Worm (Caenorhabditis elegans) whole organism, mixed stage, embryonic: ENCODE results near the gene xpb-1.

ENCODE experiments used
- bed-3 ChIP-seq: fragments of 200-800 bp; sonication (Bioruptor generic); optimal IDR thresholded peaks from 3 replicates; lab custom pipeline; 2018; ENCODE audit warnings: mild to moderate bottlenecking, missing genetic modification characterization, moderate library complexity, missing compliant biosample characterization
- blmp-1 ChIP-seq: fragments of 150-350 bp; optimal IDR thresholded peaks from 2 replicates; lab custom pipeline; 2014; ENCODE audit warnings: missing biosample characterization, missing genetic modification characterization
- ceh-39 ChIP-seq: fragments of 150-350 bp; optimal IDR thresholded peaks from 2 replicates; lab custom pipeline; 2014; ENCODE audit warnings: missing biosample characterization, missing genetic modification characterization
- ceh-43 ChIP-seq: fragments of 200-800 bp; sonication (Bioruptor generic); optimal IDR thresholded peaks from 2 replicates; lab custom pipeline; 2018; ENCODE audit warnings: mild to moderate bottlenecking, missing genetic modification characterization, moderate library complexity, missing compliant biosample characterization
- ceh-83 ChIP-seq: fragments of 200-800 bp; sonication (Bioruptor generic); optimal IDR thresholded peaks from 2 replicates; lab custom pipeline; 2018; ENCODE audit warnings: mild to moderate bottlenecking, missing genetic modification characterization, missing compliant biosample characterization
- ces-1 ChIP-seq: fragments of 150-350 bp; optimal IDR thresholded peaks from 2 replicates; lab custom pipeline; 2014; ENCODE audit warnings: missing biosample characterization, missing genetic modification reagents, missing genetic modification characterization
- cnd-1 ChIP-seq: fragments of 200-800 bp; sonication (Bioruptor generic); optimal IDR thresholded peaks from 2 replicates; lab custom pipeline; 2018; ENCODE audit warnings: mild to moderate bottlenecking, missing genetic modification characterization, missing compliant biosample characterization
- drap-1 ChIP-seq: fragments of 200-800 bp; sonication (Bioruptor generic); optimal IDR thresholded peaks from 3 replicates; lab custom pipeline; 2018; ENCODE audit warnings: mild to moderate bottlenecking, missing genetic modification characterization, missing compliant biosample characterization
- elt-1 ChIP-seq: sonication (generic microtip); optimal IDR thresholded peaks from 2 replicates; lab custom pipeline; 2017; ENCODE audit warnings: missing genetic modification characterization, mild to moderate bottlenecking, missing compliant biosample characterization, antibody characterized with exemption, moderate library complexity, borderline replicate concordance; ENCODE audit not compliant: insufficient read depth
- elt-3 ChIP-seq: fragments of 150-350 bp; optimal IDR thresholded peaks from 2 replicates; lab custom pipeline; 2014; ENCODE audit warnings: missing biosample characterization, missing genetic modification characterization
- flh-1 ChIP-seq: fragments of 200-800 bp; sonication (Bioruptor generic); optimal IDR thresholded peaks from 2 replicates; lab custom pipeline; 2018; ENCODE audit warnings: mild to moderate bottlenecking, missing genetic modification characterization, moderate library complexity, missing compliant biosample characterization
- ham-2 ChIP-seq: fragments of 200-800 bp; sonication (Bioruptor generic); optimal IDR thresholded peaks from 2 replicates; lab custom pipeline; 2018; ENCODE audit warnings: mild to moderate bottlenecking, missing genetic modification characterization, missing compliant biosample characterization
- hlh-1 ChIP-seq: fragments of 150-350 bp; optimal IDR thresholded peaks from 2 replicates; lab custom pipeline; 2014; ENCODE audit warnings: missing biosample characterization, missing genetic modification reagents, missing genetic modification characterization
- lin-13 ChIP-seq: fragments of 150-350 bp; optimal IDR thresholded peaks from 2 replicates; lab custom pipeline; 2014; ENCODE audit warnings: missing biosample characterization, missing genetic modification characterization
- lsy-2 ChIP-seq: fragments of 150-350 bp; optimal IDR thresholded peaks from 2 replicates; lab custom pipeline; 2014; ENCODE audit warnings: missing biosample characterization, missing genetic modification characterization
- mab-5 ChIP-seq: fragments of 150-350 bp; optimal IDR thresholded peaks from 2 replicates; lab custom pipeline; 2014; ENCODE audit warnings: missing biosample characterization, missing genetic modification characterization
- mep-1 ChIP-seq: fragments of 150-350 bp; optimal IDR thresholded peaks from 2 replicates; lab custom pipeline; 2017; ENCODE audit warnings: missing biosample characterization, missing genetic modification reagents, missing genetic modification characterization, inconsistent platforms
- mls-2 ChIP-seq: sonication (generic microtip); optimal IDR thresholded peaks from 2 replicates; lab custom pipeline; 2016; ENCODE audit warnings: mild to moderate bottlenecking, missing genetic modification characterization, moderate library complexity, missing compliant biosample characterization
- nhr-12 ChIP-seq: fragments of 150-350 bp; optimal IDR thresholded peaks from 2 replicates; lab custom pipeline; 2014; ENCODE audit warnings: missing biosample characterization, missing genetic modification characterization
- nhr-2 ChIP-seq: fragments of 150-350 bp; optimal IDR thresholded peaks from 2 replicates; lab custom pipeline; 2014; ENCODE audit warnings: missing biosample characterization, missing genetic modification characterization
- nhr-237 ChIP-seq: fragments of 150-350 bp; optimal IDR thresholded peaks from 2 replicates; lab custom pipeline; 2014; ENCODE audit warnings: missing biosample characterization, missing genetic modification characterization
- nhr-28 ChIP-seq: fragments of 150-350 bp; optimal IDR thresholded peaks from 2 replicates; lab custom pipeline; 2014; ENCODE audit warnings: missing biosample characterization, missing genetic modification characterization
- nhr-76 ChIP-seq: sonication (generic microtip); optimal IDR thresholded peaks from 2 replicates; lab custom pipeline; 2017; ENCODE audit warnings: missing biosample characterization, missing genetic modification characterization
- pha-4 ChIP-seq: fragments of 150-350 bp; optimal IDR thresholded peaks from 2 replicates; lab custom pipeline; 2018; ENCODE audit warnings: missing biosample characterization, missing genetic modification reagents, missing genetic modification characterization
- sem-2 ChIP-seq: fragments of 200-800 bp; sonication (Bioruptor generic); optimal IDR thresholded peaks from 2 replicates; lab custom pipeline; 2018; ENCODE audit warnings: mild to moderate bottlenecking, missing genetic modification characterization, missing compliant biosample characterization
- snpc-4 ChIP-seq: fragments of 150-350 bp; optimal IDR thresholded peaks from 2 replicates; lab custom pipeline; 2014; ENCODE audit warnings: missing biosample characterization, missing genetic modification characterization
- sptf-1 ChIP-seq: sonication (generic microtip); optimal IDR thresholded peaks from 2 replicates; lab custom pipeline; 2017; ENCODE audit warnings: mild to moderate bottlenecking, missing genetic modification characterization, moderate library complexity, missing compliant biosample characterization
- tbx-8 ChIP-seq: fragments of 200-800 bp; sonication (Bioruptor generic); optimal IDR thresholded peaks from 2 replicates; lab custom pipeline; 2018; ENCODE audit warnings: mild to moderate bottlenecking, missing genetic modification characterization, moderate library complexity, missing compliant biosample characterization
- unc-120 ChIP-seq: sonication (generic microtip); optimal IDR thresholded peaks from 2 replicates; lab custom pipeline; 2017; ENCODE audit warnings: missing genetic modification characterization, missing compliant biosample characterization; ENCODE audit not compliant: poor library complexity, severe bottlenecking
- unc-39 ChIP-seq: fragments of 150-350 bp; optimal IDR thresholded peaks from 2 replicates; lab custom pipeline; 2014; ENCODE audit warnings: missing biosample characterization, missing genetic modification characterization
- unc-62 ChIP-seq: fragments of 150-350 bp; optimal IDR thresholded peaks from 2 replicates; lab custom pipeline; 2014; ENCODE audit warnings: missing biosample characterization, missing genetic modification reagents, missing genetic modification characterization
- zip-8 ChIP-seq: fragments of 150-350 bp; optimal IDR thresholded peaks from 2 replicates; lab custom pipeline; 2014; ENCODE audit warnings: missing biosample characterization, missing genetic modification characterization
- ztf-11 ChIP-seq: fragments of 150-350 bp; optimal IDR thresholded peaks from 2 replicates; lab custom pipeline; 2014; ENCODE audit warnings: missing biosample characterization, missing genetic modification characterization

Gene xpb-1

ce11 chrIII:11487245-11487644 lies 39.2 kb upstream of the xpb-1 start, which contains the start of gene popl-5:
TSS of gene popl-5 (minus strand) at chrIII:11487345.
- TF ChIP-seq zip-8 (tag; lab: Kevin White, UChicago) (no peak), ztf-11 (tag; lab: Kevin White, UChicago) (no peak), ceh-39 (tag; lab: Kevin White, UChicago) (no peak), pha-4 (no peak), tbx-8 (no peak), elt-1 (tag; lab: Kevin White, UChicago) (no peak), ceh-83 (GFP tag; lab: Kevin White, UChicago) (no peak), elt-3 (no peak), unc-120 (tag; lab: Kevin White, UChicago) (no peak), cnd-1 (tag; lab: Kevin White, UChicago) (no peak), nhr-76 (tag; lab: Kevin White, UChicago) (no peak), lsy-2 (tag; lab: Kevin White, UChicago) (no peak), hlh-1 (no peak)

- TF ChIP-seq sem-2 (no peak), unc-62 (GFP tag; lab: Kevin White, UChicago) (no peak), ceh-83 (GFP tag; lab: Kevin White, UChicago) (no peak), ztf-11 (tag; lab: Kevin White, UChicago) (no peak), lsy-2 (tag; lab: Kevin White, UChicago) (no peak), cnd-1 (tag; lab: Kevin White, UChicago) (no peak), mls-2 (tag; lab: Kevin White, UChicago) (no peak), mep-1 (tag; lab: Kevin White, UChicago) (no peak), elt-3 (no peak)
- TF ChIP-seq, all 35 proteins: peak for 0
Measured at ce11 chrIII:11488662-11489349, 37.7 kb upstream of the xpb-1 start.

ce11 chrIII:11489601-11490000 lies 36.9 kb upstream of the xpb-1 start:
- TF ChIP-seq mep-1 (tag; lab: Kevin White, UChicago) (no peak), nhr-28 (tag; lab: Kevin White, UChicago) (no peak), drap-1 (GFP tag; lab: Kevin White, UChicago) (no peak), hlh-1 (no peak), ceh-39 (tag; lab: Kevin White, UChicago) (no peak), elt-3 (no peak), ztf-11 (tag; lab: Kevin White, UChicago) (no peak), unc-39 (tag; lab: Kevin White, UChicago) (no peak), sptf-1 (no peak), ces-1 (GFP tag; lab: Kevin White, UChicago) (no peak)

ce11 chrIII:11490221-11490620 lies 36.2 kb upstream of the xpb-1 start:
- no peak for TF ChIP-seq elt-3
- no peak for TF ChIP-seq elt-1 (tag; lab: Kevin White, UChicago)
- no peak for TF ChIP-seq nhr-12 (tag; lab: Kevin White, UChicago)
- TF ChIP-seq lin-13: no peak
- TF ChIP-seq mls-2 (tag; lab: Kevin White, UChicago): no peak
- TF ChIP-seq ceh-39 (tag; lab: Kevin White, UChicago): no peak
- TF ChIP-seq unc-62 (GFP tag; lab: Kevin White, UChicago): no peak
- no peak for TF ChIP-seq nhr-76 (tag; lab: Kevin White, UChicago)
- TF ChIP-seq ceh-43 (GFP tag; lab: Kevin White, UChicago): no peak
- no peak for TF ChIP-seq blmp-1 (tag; lab: Kevin White, UChicago)
- no peak for TF ChIP-seq nhr-237
- no peak for TF ChIP-seq drap-1 (GFP tag; lab: Kevin White, UChicago)
- no peak for TF ChIP-seq sem-2
- no peak for TF ChIP-seq snpc-4 (tag; lab: Kevin White, UChicago)
- TF ChIP-seq cnd-1 (tag; lab: Kevin White, UChicago): no peak

ce11 chrIII:11492489-11492888 lies 34.0 kb upstream of the xpb-1 start:
- TF ChIP-seq ham-2 (GFP tag; lab: Kevin White, UChicago): no peak
- no peak for TF ChIP-seq sem-2
- no peak for TF ChIP-seq cnd-1 (tag; lab: Kevin White, UChicago)
- TF ChIP-seq bed-3: no peak
- TF ChIP-seq blmp-1 (tag; lab: Kevin White, UChicago): no peak
- no peak for TF ChIP-seq flh-1 (GFP tag; lab: Kevin White, UChicago)
- TF ChIP-seq ceh-39 (tag; lab: Kevin White, UChicago): no peak
- TF ChIP-seq mls-2 (tag; lab: Kevin White, UChicago): no peak
- no peak for TF ChIP-seq ces-1 (GFP tag; lab: Kevin White, UChicago)
- no peak for TF ChIP-seq mep-1 (tag; lab: Kevin White, UChicago)
- no peak for TF ChIP-seq elt-3
- TF ChIP-seq lsy-2 (tag; lab: Kevin White, UChicago): no peak
- no peak for TF ChIP-seq drap-1 (GFP tag; lab: Kevin White, UChicago)
- no peak for TF ChIP-seq nhr-12 (tag; lab: Kevin White, UChicago)
- TF ChIP-seq unc-120 (tag; lab: Kevin White, UChicago): no peak
- TF ChIP-seq nhr-2: no peak
- TF ChIP-seq mab-5 (tag; lab: Kevin White, UChicago): no peak
- no peak for TF ChIP-seq zip-8 (tag; lab: Kevin White, UChicago)
